Worm (Caenorhabditis elegans) whole organism, L2 larva: ENCODE results near the gene F21H7.12.

Source experiments
- ama-1 ChIP-seq: fragments of 150-350 bp; optimal IDR thresholded peaks from 2 replicates; lab custom pipeline; 2018; ENCODE audit warnings: inconsistent platforms
- dmd-4 ChIP-seq: sonication (generic microtip); optimal IDR thresholded peaks from 2 replicates; lab custom pipeline; 2017; ENCODE audit warnings: missing biosample characterization, missing genetic modification characterization
- lin-13 ChIP-seq: fragments of 150-350 bp; optimal IDR thresholded peaks from 2 replicates; lab custom pipeline; 2014; ENCODE audit warnings: missing biosample characterization, missing genetic modification reagents, missing genetic modification characterization
- lsy-2 ChIP-seq, 2 experiments: fragments of 150-350 bp in 1 of 2; sonication (generic microtip) in 1 of 2; optimal IDR thresholded peaks; 2 replicates each; lab custom pipeline; 2014 to 2017; ENCODE audit warnings: missing biosample characterization in 2 of 2, missing genetic modification characterization in 2 of 2
- sma-9 ChIP-seq, 2 experiments: fragments of 150-350 bp in 1 of 2; sonication (generic microtip) in 1 of 2; optimal IDR thresholded peaks; 2 replicates each; lab custom pipeline; 2014 to 2016; ENCODE audit warnings: missing genetic modification characterization in 2 of 2, mild to moderate bottlenecking in 1 of 2, missing biosample characterization in 1 of 2, missing compliant biosample characterization in 1 of 2, missing genetic modification reagents in 1 of 2, moderate library complexity in 1 of 2
- ztf-4 ChIP-seq: fragments of 150-350 bp; optimal IDR thresholded peaks from 2 replicates; lab custom pipeline; 2014; ENCODE audit warnings: missing biosample characterization, missing genetic modification characterization

DNA sequence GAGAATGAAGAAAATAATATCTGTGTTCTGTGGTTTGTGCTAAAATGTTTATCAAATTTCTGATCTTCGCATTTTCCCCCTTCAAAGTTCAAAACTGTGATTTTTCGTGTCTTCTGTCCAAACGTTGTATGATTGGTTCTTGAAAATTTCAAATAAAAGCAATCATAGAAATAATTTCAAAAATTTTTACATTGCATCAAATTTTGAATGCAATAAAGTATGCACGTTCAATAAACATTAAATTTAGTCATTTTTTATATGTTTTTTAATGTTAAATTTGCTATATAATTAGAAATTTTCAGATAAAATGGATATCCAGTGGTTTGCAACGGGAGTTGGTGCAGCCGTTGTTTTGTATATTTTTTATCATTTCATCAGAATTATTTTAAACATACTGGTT is 5.9 kb upstream of the F21H7.12 start, which contains the start of gene stdh-2:
- TF ChIP-seq ama-1 (lab: Kevin White, UChicago): no peak
- TF ChIP-seq dmd-4 (tag; lab: Kevin White, UChicago): no peak
- no peak for TF ChIP-seq sma-9 (GFP tag; optimal IDR thresholded peaks at IDR 0.05; lab: Kevin White, UChicago)
- no peak for TF ChIP-seq sma-9 (tag; optimal IDR thresholded peaks at IDR 0.05; lab: Kevin White, UChicago)
- TF ChIP-seq lin-13 (GFP tag; lab: Kevin White, UChicago): no peak
- TF ChIP-seq lsy-2 (tag; optimal IDR thresholded peaks at IDR 0.05; lab: Kevin White, UChicago): no peak
- no peak for TF ChIP-seq ztf-4 (tag; lab: Kevin White, UChicago)
